Worm (Caenorhabditis elegans): ENCODE data around the gene fbxc-28.
"Not testable (repeated sequence)": the region's sequence is repeated elsewhere in the genome, so short reads cannot be mapped to it uniquely, and the experiment has no call there.

ce11 chrII:954626-955025 lies 31.0 kb downstream of the fbxc-28 start, which contains the start of gene fbxc-7:
- TF ChIP-seq klf-2 (GFP tag; conservative IDR thresholded peaks at IDR 0.05); ztf-29 (GFP tag; IDR thresholded peaks at IDR 0.05); flt-1 (GFP tag; IDR thresholded peaks at IDR 0.05); ztf-23 (GFP tag; IDR thresholded peaks at IDR 0.05); cog-1 (tag; optimal IDR thresholded peaks at IDR 0.05); ref-1 (GFP tag; conservative IDR thresholded peaks at IDR 0.05); T22C8.4 (GFP tag; IDR thresholded peaks at IDR 0.05); tab-1 (GFP tag; IDR thresholded peaks at IDR 0.05); med-1 (GFP tag; optimal IDR thresholded peaks at IDR 0.05; ENCODE audit: insufficient read depth): not testable (repeated sequence)

Measured in whole organism, midembryonic.